Worm (Caenorhabditis elegans) whole organism, L4/young adult: ENCODE results near the gene dhhc-8.

Experiments
- W03F9.2 ChIP-seq: fragments of 150-350 bp; optimal IDR thresholded peaks from 2 replicates; lab custom pipeline; 2014; ENCODE audit warnings: missing biosample characterization, missing genetic modification characterization
- dao-5 ChIP-seq: sonication (generic microtip); optimal IDR thresholded peaks from 2 replicates; lab custom pipeline; 2016; ENCODE audit warnings: missing genotype, missing genetic modification characterization, moderate library complexity, missing compliant biosample characterization
- him-1 ChIP-seq: sonication (generic microtip); optimal IDR thresholded peaks from 2 replicates; lab custom pipeline; 2016; ENCODE audit warnings: missing genotype, missing genetic modification reagents, missing genetic modification characterization, missing compliant biosample characterization

ce11 chrIII:13062989-13063388 lies 44.4 kb upstream of the dhhc-8 start:
- TF ChIP-seq dao-5 (no peak), W03F9.2 (tag; lab: Kevin White, UChicago) (no peak), him-1 (no peak)
